Fruit fly (Drosophila melanogaster): ENCODE measurements around the gene Ir62a.

Ir62a gene

dm6 chr3L:1516631-1517273 lies 14.3 kb downstream of the Ir62a start, which contains the start of gene cue (continued):
- TF ChIP-seq BtbVII (GFP tag; optimal IDR thresholded peaks at IDR 0.05) (no peak), CG6689 (GFP tag; IDR thresholded peaks at IDR 0.05) (no peak), CG9437 (GFP tag; optimal IDR thresholded peaks at IDR 0.05) (no peak), CG8478 (optimal IDR thresholded peaks at IDR 0.05) (no peak), jigr1 (GFP tag; IDR thresholded peaks at IDR 0.05) (no peak), Spps (tag; optimal IDR thresholded peaks at IDR 0.05) (no peak), nau (GFP tag; optimal IDR thresholded peaks at IDR 0.05) (no peak), Xbp1 (GFP tag; optimal IDR thresholded peaks at IDR 0.05) (no peak), danr (GFP tag; IDR thresholded peaks at IDR 0.05) (no peak), CG8089 (GFP tag; optimal IDR thresholded peaks at IDR 0.05) (no peak), CG18599 (GFP tag; optimal IDR thresholded peaks at IDR 0.05) (no peak), CG18262 (tag; optimal IDR thresholded peaks at IDR 0.05) (no peak), CG3281 (GFP tag; optimal IDR thresholded peaks at IDR 0.05) (no peak), Bdp1 (GFP tag; optimal IDR thresholded peaks at IDR 0.05) (no peak), tup (GFP tag; optimal IDR thresholded peaks at IDR 0.05) (no peak), CG3847 (GFP tag; IDR thresholded peaks at IDR 0.05) (no peak), Max (GFP tag; optimal IDR thresholded peaks at IDR 0.05) (no peak), CG5180 (GFP tag; optimal IDR thresholded peaks at IDR 0.05) (no peak), CG13296 (GFP tag; optimal IDR thresholded peaks at IDR 0.05) (no peak), CG12299 (tag; optimal IDR thresholded peaks at IDR 0.05) (no peak), Sry-β (GFP tag; optimal IDR thresholded peaks at IDR 0.05) (no peak), stwl (tag; optimal IDR thresholded peaks at IDR 0.05) (no peak), amos (GFP tag; IDR thresholded peaks at IDR 0.05; ENCODE audit: partially characterized antibody) (no peak), CG9727 (GFP tag; optimal IDR thresholded peaks at IDR 0.05) (no peak), dati (GFP tag; IDR thresholded peaks at IDR 0.05) (no peak), lab (GFP tag; optimal IDR thresholded peaks at IDR 0.05) (no peak), D19A (tag; optimal IDR thresholded peaks at IDR 0.05) (no peak), Gsc (GFP tag; IDR thresholded peaks at IDR 0.05) (no peak), vnd (GFP tag; IDR thresholded peaks at IDR 0.05; ENCODE audit: partially characterized antibody) (no peak), CG1647 (GFP tag; optimal IDR thresholded peaks at IDR 0.05) (no peak), Jarid2 (GFP tag; optimal IDR thresholded peaks at IDR 0.05) (peak; percentile 70), pum (GFP tag; optimal IDR thresholded peaks at IDR 0.05) (no peak), CG14667 (GFP tag; IDR thresholded peaks at IDR 0.05) (no peak), phol (tag; optimal IDR thresholded peaks at IDR 0.05) (no peak), HLHmδ (GFP tag; optimal IDR thresholded peaks at IDR 0.05) (no peak), tin (GFP tag; optimal IDR thresholded peaks at IDR 0.05) (no peak), CG34422 (GFP tag; IDR thresholded peaks at IDR 0.05) (0 out of 3 replicates have a peak, but pooled peaks have one; percentile 41), CG11398 (GFP tag; optimal IDR thresholded peaks at IDR 0.05) (no peak), toy (GFP tag; IDR thresholded peaks at IDR 0.05) (no peak), CG17359 (tag; optimal IDR thresholded peaks at IDR 0.05) (no peak), Dfd (GFP tag; optimal IDR thresholded peaks at IDR 0.05) (no peak), seq (GFP tag; IDR thresholded peaks at IDR 0.05) (0 out of 2 replicates have a peak, but pooled peaks have one; percentile 6), yki (optimal IDR thresholded peaks at IDR 0.05) (no peak), CG3407 (GFP tag; optimal IDR thresholded peaks at IDR 0.05) (no peak), CG2116 (GFP tag; optimal IDR thresholded peaks at IDR 0.05) (no peak), CG15601 (tag; optimal IDR thresholded peaks at IDR 0.05) (no peak), kni (GFP tag; optimal IDR thresholded peaks at IDR 0.05) (no peak), Atf3 (GFP tag; optimal IDR thresholded peaks at IDR 0.05) (no peak), Dip3 (GFP tag; optimal IDR thresholded peaks at IDR 0.05) (no peak), CG32532 (GFP tag; IDR thresholded peaks at IDR 0.05) (no peak), btn (GFP tag; optimal IDR thresholded peaks at IDR 0.05) (no peak)
